Worm (Caenorhabditis elegans) whole organism, young adult: ENCODE data around the gene gars-1.

Source experiments
- D2030.7 ChIP-seq: fragments of 200-800 bp; sonication (Bioruptor generic); IDR thresholded peaks from 2 replicates; pipeline ENCODE4 v1.3.6; 2022; ENCODE audit warnings: missing genetic modification reagents, missing genetic modification characterization, missing compliant biosample characterization
- F10E7.11 ChIP-seq: sonication (generic microtip); optimal IDR thresholded peaks from 2 replicates; lab custom pipeline; 2017; ENCODE audit warnings: mild to moderate bottlenecking, missing genetic modification characterization, moderate library complexity, missing compliant biosample characterization
- F55B11.4 ChIP-seq: sonication (generic microtip); optimal IDR thresholded peaks from 2 replicates; lab custom pipeline; 2016; ENCODE audit warnings: missing compliant biosample characterization, missing genetic modification characterization, borderline replicate concordance; ENCODE audit not compliant: insufficient read depth
- ZK185.1 ChIP-seq: sonication (generic microtip); optimal IDR thresholded peaks from 2 replicates; lab custom pipeline; 2016; ENCODE audit warnings: mild to moderate bottlenecking, missing genetic modification characterization, missing compliant biosample characterization; ENCODE audit not compliant: poor library complexity, severe bottlenecking
- aptf-2 ChIP-seq: fragments of 200-800 bp; sonication (Bioruptor generic); conservative IDR thresholded peaks from 2 replicates; pipeline ENCODE4 v1.3.6; 2022; ENCODE audit warnings: missing genetic modification reagents, missing genetic modification characterization, missing compliant biosample characterization
- aptf-3 ChIP-seq: fragments of 200-800 bp; sonication (Bioruptor generic); IDR thresholded peaks from 2 replicates; pipeline ENCODE4 v1.3.6; 2022; ENCODE audit warnings: missing genetic modification characterization, missing compliant biosample characterization
- atf-7 ChIP-seq: sonication (generic microtip); optimal IDR thresholded peaks from 2 replicates; lab custom pipeline; 2017; ENCODE audit warnings: mild to moderate bottlenecking, missing genetic modification characterization, missing compliant biosample characterization
- attf-3 ChIP-seq: fragments of 200-800 bp; sonication (Bioruptor generic); conservative IDR thresholded peaks from 2 replicates; pipeline ENCODE4 v1.3.6; 2022; ENCODE audit warnings: missing genetic modification reagents, missing genetic modification characterization, missing compliant biosample characterization
- attf-5 ChIP-seq: fragments of 200-800 bp; sonication (Bioruptor generic); optimal IDR thresholded peaks from 2 replicates; lab custom pipeline; 2018; ENCODE audit warnings: mild to moderate bottlenecking, missing genetic modification characterization, missing compliant biosample characterization
- bed-2 ChIP-seq: fragments of 200-800 bp; sonication (Bioruptor generic); IDR thresholded peaks from 2 replicates; pipeline ENCODE4 v1.3.6; 2022; ENCODE audit warnings: missing genetic modification reagents, missing genetic modification characterization, missing compliant biosample characterization
- cebp-1 ChIP-seq, 2 experiments: fragments of 200-800 bp in 1 of 2; sonication (Bioruptor generic) in 1 of 2; sonication (generic microtip) in 1 of 2; IDR thresholded peaks in 1 of 2; optimal IDR thresholded peaks in 1 of 2; 2 replicates each; pipeline versions ENCODE4 v1.3.6 to Lab custom; 2017 to 2022; ENCODE audit warnings: missing compliant biosample characterization in 2 of 2, missing genetic modification characterization in 2 of 2, mild to moderate bottlenecking in 1 of 2, missing genetic modification reagents in 1 of 2, moderate library complexity in 1 of 2
- ceh-27 ChIP-seq: fragments of 200-800 bp; sonication (Bioruptor generic); optimal IDR thresholded peaks from 2 replicates; lab custom pipeline; 2018; ENCODE audit warnings: mild to moderate bottlenecking, missing genetic modification characterization, moderate library complexity, missing compliant biosample characterization
- chd-7 ChIP-seq: sonication (generic microtip); optimal IDR thresholded peaks from 2 replicates; lab custom pipeline; 2016; ENCODE audit warnings: mild to moderate bottlenecking, missing genetic modification characterization, moderate library complexity, missing compliant biosample characterization
- die-1 ChIP-seq: sonication (generic microtip); optimal IDR thresholded peaks from 2 replicates; lab custom pipeline; 2016; ENCODE audit warnings: missing genotype, mild to moderate bottlenecking, missing genetic modification characterization, missing compliant biosample characterization
- dox-1 ChIP-seq: fragments of 200-800 bp; sonication (Bioruptor generic); IDR thresholded peaks from 2 replicates; pipeline ENCODE4 v1.3.6; 2022; ENCODE audit warnings: missing genetic modification reagents, missing genetic modification characterization, missing compliant biosample characterization
- egrh-3 ChIP-seq: fragments of 200-800 bp; sonication (Bioruptor generic); IDR thresholded peaks from 2 replicates; pipeline ENCODE4 v1.3.6; 2022; ENCODE audit warnings: missing genetic modification reagents, missing genetic modification characterization, missing compliant biosample characterization
- ekl-4 ChIP-seq: fragments of 200-800 bp; sonication (Bioruptor generic); IDR thresholded peaks from 2 replicates; pipeline ENCODE4 v1.3.6; 2022; ENCODE audit warnings: missing genetic modification reagents, missing genetic modification characterization, missing compliant biosample characterization
- hlh-12 ChIP-seq: sonication (generic microtip); optimal IDR thresholded peaks from 2 replicates; lab custom pipeline; 2016; ENCODE audit warnings: missing genetic modification characterization, missing compliant biosample characterization
- hmg-1.2 ChIP-seq: fragments of 200-800 bp; sonication (Bioruptor generic); IDR thresholded peaks from 2 replicates; pipeline ENCODE4 v1.3.6; 2022; ENCODE audit warnings: missing genetic modification reagents, missing genetic modification characterization, missing compliant biosample characterization
- let-526 ChIP-seq: fragments of 200-800 bp; sonication (Bioruptor generic); IDR thresholded peaks from 2 replicates; pipeline ENCODE4 v1.3.6; 2022; ENCODE audit warnings: missing genetic modification reagents, missing genetic modification characterization, missing compliant biosample characterization
- lin-35 ChIP-seq, 3 experiments: fragments of 150-350 bp in 2 of 3; sonication (generic microtip) in 1 of 3; optimal IDR thresholded peaks; 2 replicates each; lab custom pipeline; 2014 to 2018; ENCODE audit warnings: missing biosample characterization in 3 of 3, missing genetic modification characterization in 3 of 3, missing genetic modification reagents in 3 of 3
- lin-40 ChIP-seq: sonication (generic microtip); optimal IDR thresholded peaks from 2 replicates; lab custom pipeline; 2016; ENCODE audit warnings: missing genetic modification characterization, mild to moderate bottlenecking, missing compliant biosample characterization, missing genotype, missing genetic modification reagents
- lin-54 ChIP-seq: fragments of 200-800 bp; sonication (Bioruptor generic); optimal IDR thresholded peaks from 2 replicates; lab custom pipeline; 2018; ENCODE audit warnings: mild to moderate bottlenecking, missing genetic modification characterization, missing compliant biosample characterization
- mel-28 ChIP-seq: sonication (generic microtip); optimal IDR thresholded peaks from 2 replicates; lab custom pipeline; 2016; ENCODE audit warnings: borderline replicate concordance, mild to moderate bottlenecking, missing genetic modification characterization, missing compliant biosample characterization
- nhr-80 ChIP-seq: sonication (generic microtip); optimal IDR thresholded peaks from 2 replicates; lab custom pipeline; 2016; ENCODE audit warnings: missing genetic modification characterization, missing compliant biosample characterization
- pha-4 ChIP-seq: fragments of 150-350 bp; sonication (generic microtip); optimal IDR thresholded peaks from 2 replicates; lab custom pipeline; 2014; ENCODE audit warnings: missing biosample characterization, missing genetic modification reagents, missing genetic modification characterization
- rec-8 ChIP-seq, 2 experiments: sonication (generic microtip); optimal IDR thresholded peaks; 2 replicates each; lab custom pipeline; 2016; ENCODE audit warnings: mild to moderate bottlenecking in 2 of 2, missing genetic modification characterization in 2 of 2, missing genetic modification reagents in 2 of 2, missing genotype in 2 of 2, missing biosample characterization in 1 of 2, missing compliant biosample characterization in 1 of 2, moderate library complexity in 1 of 2
- sdz-38 ChIP-seq: sonication (generic microtip); optimal IDR thresholded peaks from 2 replicates; lab custom pipeline; 2016; ENCODE audit warnings: missing genotype, missing genetic modification characterization, missing compliant biosample characterization
- sea-2 ChIP-seq: fragments of 200-800 bp; sonication (Bioruptor generic); IDR thresholded peaks from 2 replicates; pipeline ENCODE4 v1.3.6; 2022; ENCODE audit warnings: missing genetic modification characterization, missing compliant biosample characterization
- snpc-3.4 ChIP-seq: sonication (generic microtip); optimal IDR thresholded peaks from 2 replicates; lab custom pipeline; 2017; ENCODE audit warnings: missing genetic modification characterization, mild to moderate bottlenecking, missing compliant biosample characterization, antibody characterized with exemption, moderate library complexity, missing genotype, missing genetic modification reagents
- snpc-4 ChIP-seq, 5 experiments: fragments of 150-350 bp in 1 of 5; sonication (generic microtip) in 4 of 5; optimal IDR thresholded peaks; 2 replicates each; lab custom pipeline; 2014 to 2018; ENCODE audit warnings: missing genetic modification characterization in 5 of 5, missing biosample characterization in 3 of 5, antibody characterized with exemption in 2 of 5, mild to moderate bottlenecking in 2 of 5, missing compliant biosample characterization in 2 of 5, missing genotype in 2 of 5, moderate library complexity in 2 of 5, missing genetic modification reagents in 1 of 5
- tbp1 ChIP-seq: fragments of 200-800 bp; sonication (Bioruptor generic); optimal IDR thresholded peaks from 2 replicates; lab custom pipeline; 2018; ENCODE audit warnings: mild to moderate bottlenecking, missing genetic modification characterization, missing compliant biosample characterization
- tlf-1 ChIP-seq: fragments of 200-800 bp; sonication (Bioruptor generic); optimal IDR thresholded peaks from 2 replicates; lab custom pipeline; 2018; ENCODE audit warnings: mild to moderate bottlenecking, missing genetic modification characterization, missing compliant biosample characterization
- unc-62 ChIP-seq: fragments of 150-350 bp; optimal IDR thresholded peaks from 2 replicates; lab custom pipeline; 2014; ENCODE audit warnings: missing biosample characterization, missing genetic modification reagents, missing genetic modification characterization

gars-1 gene

ce11 chrIII:5202641-5203040 is 39.2 kb upstream of the gars-1 start:
- TF ChIP-seq attf-5 (GFP tag; lab: Kevin White, UChicago) (peak; percentile 49), hlh-12 (tag; lab: Kevin White, UChicago) (no peak), D2030.7 (GFP tag; lab: Robert Waterston, UW) (no peak), tbp1 (GFP tag; lab: Kevin White, UChicago) (peak; percentile 15), ceh-27 (peak; percentile 47), dox-1 (0 out of 2 replicates have a peak, but pooled peaks have one; percentile 44), hmg-1.2 (GFP tag; lab: Robert Waterston, UW) (peak; percentile 47; the same call in 1 of the 2 replicates), nhr-80 (tag; lab: Kevin White, UChicago) (peak; percentile 66), snpc-4 (GFP tag; optimal IDR thresholded peaks at IDR 0.05; lab: Kevin White, UChicago) (no peak), snpc-4 (tag; optimal IDR thresholded peaks at IDR 0.05; lab: Kevin White, UChicago) (peak in 2 of 4 experiments; percentile 18 to 20), tlf-1 (GFP tag; lab: Kevin White, UChicago) (peak; percentile 18), F10E7.11 (tag; lab: Kevin White, UChicago) (no peak), ekl-4 (GFP tag; lab: Robert Waterston, UW) (0 out of 2 replicates have a peak, but pooled peaks have one; percentile 57), cebp-1 (GFP tag; IDR thresholded peaks at IDR 0.05; lab: Robert Waterston, UW) (no peak), cebp-1 (tag; optimal IDR thresholded peaks at IDR 0.05; lab: Kevin White, UChicago) (peak; percentile 43), F55B11.4 (tag; lab: Kevin White, UChicago) (no peak), sdz-38 (no peak), let-526 (GFP tag; lab: Robert Waterston, UW) (no peak), bed-2 (GFP tag; lab: Robert Waterston, UW) (no peak), lin-35 (GFP tag; optimal IDR thresholded peaks at IDR 0.05; lab: Kevin White, UChicago) (peak in 1 of 3 experiments; percentile 7), pha-4 (no peak), mel-28 (tag; lab: Kevin White, UChicago) (no peak), die-1 (peak; percentile 17), ZK185.1 (tag; lab: Kevin White, UChicago) (peak; percentile 42), lin-40 (peak; percentile 70), rec-8 (tag; optimal IDR thresholded peaks at IDR 0.05; lab: Kevin White, UChicago) (no peak)

- TF ChIP-seq cebp-1 (GFP tag; IDR thresholded peaks at IDR 0.05; lab: Robert Waterston, UW) (no peak), cebp-1 (tag; optimal IDR thresholded peaks at IDR 0.05; lab: Kevin White, UChicago) (peak; percentile 37), nhr-80 (tag; lab: Kevin White, UChicago) (peak; percentile 90), aptf-3 (GFP tag; lab: Robert Waterston, UW) (no peak), atf-7 (peak; percentile 35), sea-2 (GFP tag; lab: Robert Waterston, UW) (no peak), snpc-4 (GFP tag; optimal IDR thresholded peaks at IDR 0.05; lab: Kevin White, UChicago) (no peak), snpc-4 (tag; optimal IDR thresholded peaks at IDR 0.05; lab: Kevin White, UChicago) (peak in 1 of 4 experiments; percentile 17), unc-62 (GFP tag; lab: Kevin White, UChicago) (peak; percentile 82), tbp1 (GFP tag; lab: Kevin White, UChicago) (peak; percentile 11), attf-5 (GFP tag; lab: Kevin White, UChicago) (peak; percentile 46)
- TF ChIP-seq, all 124 proteins: peak for 7
These were observed 37.8 kb upstream of the gars-1 start for ce11 chrIII:5201267-5201666.

ce11 chrIII:5200349-5200748 is 36.9 kb upstream of the gars-1 start:
- TF ChIP-seq egrh-3 (GFP tag; lab: Robert Waterston, UW) (no peak), snpc-3.4 (tag; lab: Kevin White, UChicago) (no peak), pha-4 (peak; percentile 22), attf-3 (GFP tag; lab: Robert Waterston, UW) (no peak), chd-7 (tag; lab: Kevin White, UChicago) (no peak), aptf-2 (no peak), nhr-80 (tag; lab: Kevin White, UChicago) (peak; percentile 29), lin-54 (GFP tag; lab: Kevin White, UChicago) (peak; percentile 1)
